Fruit fly (Drosophila melanogaster) whole organism, prepupa: ENCODE data around the gene CG10959.

ENCODE experiments used
- CG1621 ChIP-seq: fragments of 200-800 bp; sonication (Bioruptor generic); optimal IDR thresholded peaks from 3 replicates; lab custom pipeline; 2018; ENCODE audit warnings: missing biosample characterization, mild to moderate bottlenecking, missing genetic modification characterization
- Eip75B ChIP-seq: fragments of 200-800 bp; sonication (Bioruptor generic); optimal IDR thresholded peaks from 3 replicates; lab custom pipeline; 2016; ENCODE audit warnings: missing biosample characterization, missing genetic modification characterization

- TF ChIP-seq Eip75B (GFP tag; lab: Kevin White, UChicago) (no peak), CG1621 (tag; lab: Kevin White, UChicago) (no peak)
These were observed 27.6 kb upstream of the CG10959 start, which contains the start of gene CG2260 for dm6 chrX:8120939-8121338.
